Worm (Caenorhabditis elegans): Measurements from ENCODE around the gene wdr-60.
A peak's percentile ranks its signal among the peaks of the same experiment; 100 is the strongest.

ce11 chrIII:5013915-5014346, 26.9 kb downstream of the wdr-60 start:
- TF ChIP-seq ama-1 (optimal IDR thresholded peaks at IDR 0.05), result peak; percentile 44
- peak; percentile 83 for TF ChIP-seq nhr-23 (tag; optimal IDR thresholded peaks at IDR 0.05)
- TF ChIP-seq tbx-2 (tag; optimal IDR thresholded peaks at IDR 0.05), result peak; percentile 76
- peak; percentile 38 for TF ChIP-seq skn-1 (tag; optimal IDR thresholded peaks at IDR 0.05)
- no peak for TF ChIP-seq nhr-237 (tag; optimal IDR thresholded peaks at IDR 0.05)
- no peak for TF ChIP-seq ztf-11 (tag; optimal IDR thresholded peaks at IDR 0.05)
- TF ChIP-seq jun-1 (tag; optimal IDR thresholded peaks at IDR 0.05), result peak; percentile 90

Measured in whole organism, L3 larva.